Worm (Caenorhabditis elegans) whole organism, young adult: ENCODE measurements around the gene bath-47.

ENCODE experiments used
- akir-1 ChIP-seq: fragments of 200-800 bp; sonication (Bioruptor generic); optimal IDR thresholded peaks from 2 replicates; lab custom pipeline; 2018; ENCODE audit warnings: mild to moderate bottlenecking, missing genetic modification characterization, moderate library complexity, missing compliant biosample characterization
- attf-3 ChIP-seq: fragments of 200-800 bp; sonication (Bioruptor generic); conservative IDR thresholded peaks from 2 replicates; pipeline ENCODE4 v1.3.6; 2022; ENCODE audit warnings: missing genetic modification reagents, missing genetic modification characterization, missing compliant biosample characterization
- die-1 ChIP-seq: sonication (generic microtip); optimal IDR thresholded peaks from 2 replicates; lab custom pipeline; 2016; ENCODE audit warnings: missing genotype, mild to moderate bottlenecking, missing genetic modification characterization, missing compliant biosample characterization
- lin-35 ChIP-seq, 3 experiments: fragments of 150-350 bp in 2 of 3; sonication (generic microtip) in 1 of 3; optimal IDR thresholded peaks; 2 replicates each; lab custom pipeline; 2014 to 2018; ENCODE audit warnings: missing biosample characterization in 3 of 3, missing genetic modification characterization in 3 of 3, missing genetic modification reagents in 3 of 3
- lsl-1 ChIP-seq: fragments of 200-800 bp; sonication (Bioruptor generic); optimal IDR thresholded peaks from 2 replicates; lab custom pipeline; 2018; ENCODE audit warnings: mild to moderate bottlenecking, missing genetic modification characterization, moderate library complexity, missing compliant biosample characterization
- nhr-120 ChIP-seq: fragments of 200-800 bp; sonication (Bioruptor generic); IDR thresholded peaks from 2 replicates; pipeline ENCODE4 v1.3.6; 2022; ENCODE audit warnings: missing genetic modification characterization, missing compliant biosample characterization
- sea-2 ChIP-seq: fragments of 200-800 bp; sonication (Bioruptor generic); IDR thresholded peaks from 2 replicates; pipeline ENCODE4 v1.3.6; 2022; ENCODE audit warnings: missing genetic modification characterization, missing compliant biosample characterization
- snpc-1.3 ChIP-seq: sonication (generic microtip); optimal IDR thresholded peaks from 2 replicates; lab custom pipeline; 2017; ENCODE audit warnings: missing genetic modification characterization, mild to moderate bottlenecking, missing compliant biosample characterization, antibody characterized with exemption, moderate library complexity, missing genotype, missing genetic modification reagents; ENCODE audit not compliant: insufficient read depth
- unc-130 ChIP-seq: sonication (generic microtip); optimal IDR thresholded peaks from 2 replicates; lab custom pipeline; 2016; ENCODE audit warnings: missing genetic modification reagents, missing genetic modification characterization, missing compliant biosample characterization
- ztf-6 ChIP-seq: fragments of 200-800 bp; sonication (Bioruptor generic); IDR thresholded peaks from 2 replicates; pipeline ENCODE4 v1.3.6; 2022; ENCODE audit warnings: missing genetic modification reagents, missing genetic modification characterization, missing compliant biosample characterization

- TF ChIP-seq ztf-6 (GFP tag; lab: Robert Waterston, UW) (no peak), sea-2 (GFP tag; lab: Robert Waterston, UW) (no peak), lsl-1 (GFP tag; lab: Kevin White, UChicago) (no peak), akir-1 (GFP tag; lab: Kevin White, UChicago) (no peak), unc-130 (GFP tag; lab: Kevin White, UChicago) (no peak), die-1 (tag; lab: Kevin White, UChicago) (no peak), nhr-120 (GFP tag; lab: Robert Waterston, UW) (no peak), attf-3 (no peak), snpc-1.3 (tag; lab: Kevin White, UChicago) (no peak), lin-35 (GFP tag; optimal IDR thresholded peaks at IDR 0.05; lab: Kevin White, UChicago) (no peak)
These were observed 38.9 kb downstream of the bath-47 start, which contains the start of gene srh-72 for ce11 chrII:1640496-1640895.
